Worm (Caenorhabditis elegans): Measurements from ENCODE around the gene fzr-1.

ce11 chrII:9605954-9606353 is 38.3 kb downstream of the fzr-1 start:
- TF ChIP-seq elt-2 (tag; optimal IDR thresholded peaks at IDR 0.05) (no peak), nhr-25 (tag; optimal IDR thresholded peaks at IDR 0.05) (no peak), jun-1 (tag; optimal IDR thresholded peaks at IDR 0.05) (no peak), nhr-67 (tag; optimal IDR thresholded peaks at IDR 0.05) (no peak), nhr-11 (tag; optimal IDR thresholded peaks at IDR 0.05) (no peak), nhr-28 (tag; optimal IDR thresholded peaks at IDR 0.05) (no peak), nfya-1 (tag; optimal IDR thresholded peaks at IDR 0.05; ENCODE audit: insufficient read depth) (no peak), ztf-11 (tag; optimal IDR thresholded peaks at IDR 0.05) (no peak), ceh-9 (tag; optimal IDR thresholded peaks at IDR 0.05) (no peak)

Data from whole organism, L3 larva.